Worm (Caenorhabditis elegans) whole organism, L1 larva: ENCODE results near the gene srx-85.

Experiments used
- F16B12.6 ChIP-seq: fragments of 150-350 bp; optimal IDR thresholded peaks from 2 replicates; lab custom pipeline; 2014; ENCODE audit warnings: missing biosample characterization, missing genetic modification characterization
- aha-1 ChIP-seq: fragments of 150-350 bp; optimal IDR thresholded peaks from 2 replicates; lab custom pipeline; 2014; ENCODE audit warnings: missing biosample characterization, missing genetic modification characterization
- ama-1 ChIP-seq: fragments of 150-350 bp; optimal IDR thresholded peaks from 2 replicates; lab custom pipeline; 2014
- egl-13 ChIP-seq: sonication (generic microtip); optimal IDR thresholded peaks from 2 replicates; lab custom pipeline; 2016; ENCODE audit warnings: missing genotype, missing genetic modification reagents, missing genetic modification characterization, missing compliant biosample characterization
- egl-27 ChIP-seq, 2 experiments: fragments of 150-350 bp in 1 of 2; sonication (generic microtip); optimal IDR thresholded peaks; 3 replicates each; lab custom pipeline; 2017 to 2018; ENCODE audit warnings: missing biosample characterization in 2 of 2, missing genetic modification characterization in 2 of 2, missing genetic modification reagents in 2 of 2
- unc-98 ChIP-seq: fragments of 200-800 bp; sonication (Bioruptor generic); IDR thresholded peaks from 2 replicates; pipeline ENCODE4 v1.3.6; 2022; ENCODE audit warnings: missing genetic modification characterization, missing compliant biosample characterization
- zag-1 ChIP-seq: fragments of 150-350 bp; optimal IDR thresholded peaks from 2 replicates; lab custom pipeline; 2014; ENCODE audit warnings: missing biosample characterization, missing genetic modification characterization

DNA sequence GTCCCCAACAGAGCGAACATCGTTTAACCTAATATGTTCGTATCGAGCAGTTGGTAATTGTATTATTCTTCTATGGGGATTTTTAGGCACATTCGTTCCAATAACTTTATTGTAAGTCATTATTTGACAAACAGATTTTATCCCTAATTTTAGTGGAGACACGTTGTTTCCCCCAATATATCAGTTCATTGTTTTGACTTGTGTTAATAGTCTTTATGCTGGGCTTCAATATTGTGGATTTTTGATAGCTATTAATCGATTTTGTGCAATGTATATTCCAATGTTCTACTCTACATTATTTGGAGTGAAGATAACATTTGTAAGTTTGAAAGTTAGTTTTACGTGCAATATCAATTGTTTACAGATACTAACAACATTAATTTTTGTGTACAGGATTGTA is 41.4 kb downstream of the srx-85 start:
- TF ChIP-seq aha-1 = no peak
- no peak for TF ChIP-seq egl-27 (tag; optimal IDR thresholded peaks at IDR 0.05; lab: Kevin White, UChicago)
- TF ChIP-seq F16B12.6 (tag; lab: Kevin White, UChicago) = no peak
- no peak for TF ChIP-seq unc-98 (GFP tag; lab: Robert Waterston, UW)
- no peak for TF ChIP-seq ama-1
- no peak for TF ChIP-seq egl-13
- TF ChIP-seq zag-1 (tag; lab: Kevin White, UChicago) = no peak
